Worm (Caenorhabditis elegans): Measurements from ENCODE around the gene T05C12.8.
A peak's percentile ranks its signal among the peaks of the same experiment; 100 is the strongest.

T05C12.8 gene

DNA sequence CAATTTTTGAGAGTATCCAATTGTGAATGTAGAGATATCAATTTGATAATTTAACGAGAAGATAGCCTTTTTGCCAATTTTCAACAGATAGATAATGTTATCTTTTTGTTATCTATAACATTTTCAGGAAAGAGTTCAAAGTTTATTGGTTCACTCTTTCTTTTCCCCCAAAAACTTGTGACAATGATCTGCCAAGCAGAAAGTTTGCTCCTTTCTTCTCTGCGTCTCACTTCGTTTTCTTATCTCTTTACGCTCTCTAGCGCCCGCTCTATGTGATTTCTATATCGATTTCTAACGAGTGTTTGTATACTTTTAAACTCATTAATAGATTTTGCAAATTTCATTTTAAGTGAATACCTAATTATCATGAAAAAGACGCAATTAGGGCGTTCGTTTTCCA is 36.1 kb upstream of the T05C12.8 start:
- TF ChIP-seq elt-2 (tag; optimal IDR thresholded peaks at IDR 0.05) (peak; percentile 83), hlh-30 (tag; optimal IDR thresholded peaks at IDR 0.05; ENCODE audit: insufficient read depth) (no peak)

DNA sequence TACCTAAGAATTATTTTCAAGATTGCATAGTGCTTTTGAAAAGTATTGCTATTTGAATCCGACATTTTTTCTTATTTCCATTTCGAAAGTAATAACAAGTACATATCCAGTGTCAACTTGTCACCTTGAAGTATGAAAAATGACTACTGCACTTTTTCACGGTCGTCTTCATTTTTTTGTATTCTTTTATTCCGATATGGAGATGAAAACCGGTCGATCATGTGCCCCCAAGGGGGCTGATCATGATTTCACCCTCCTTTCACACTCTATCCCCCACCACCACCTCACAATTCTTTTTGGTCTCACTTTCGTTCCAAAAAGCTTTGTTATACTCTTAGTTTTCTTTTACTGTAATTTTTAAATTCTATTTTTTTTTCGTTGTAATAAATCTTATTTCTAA is 35.6 kb upstream of the T05C12.8 start:
- TF ChIP-seq hlh-15 (tag; optimal IDR thresholded peaks at IDR 0.05) (no peak), unc-55 (GFP tag; optimal IDR thresholded peaks at IDR 0.05) (no peak), hlh-13 (GFP tag; optimal IDR thresholded peaks at IDR 0.05) (no peak), eyg-1 (tag; optimal IDR thresholded peaks at IDR 0.05) (no peak), pat-9 (tag; optimal IDR thresholded peaks at IDR 0.05) (no peak), madf-2 (tag; optimal IDR thresholded peaks at IDR 0.05) (no peak), lin-11 (tag; optimal IDR thresholded peaks at IDR 0.05) (no peak), pha-4 (tag; optimal IDR thresholded peaks at IDR 0.05) (no peak), ceh-48 (tag; optimal IDR thresholded peaks at IDR 0.05) (no peak), ceh-30 (tag; optimal IDR thresholded peaks at IDR 0.05) (no peak), pag-3 (tag; optimal IDR thresholded peaks at IDR 0.05; ENCODE audit: borderline replicate concordance) (no peak), unc-86 (tag; optimal IDR thresholded peaks at IDR 0.05) (no peak), pros-1 (tag; optimal IDR thresholded peaks at IDR 0.05) (no peak), ztf-16 (tag; optimal IDR thresholded peaks at IDR 0.05) (no peak), ceh-18 (tag; optimal IDR thresholded peaks at IDR 0.05) (no peak)

DNA sequence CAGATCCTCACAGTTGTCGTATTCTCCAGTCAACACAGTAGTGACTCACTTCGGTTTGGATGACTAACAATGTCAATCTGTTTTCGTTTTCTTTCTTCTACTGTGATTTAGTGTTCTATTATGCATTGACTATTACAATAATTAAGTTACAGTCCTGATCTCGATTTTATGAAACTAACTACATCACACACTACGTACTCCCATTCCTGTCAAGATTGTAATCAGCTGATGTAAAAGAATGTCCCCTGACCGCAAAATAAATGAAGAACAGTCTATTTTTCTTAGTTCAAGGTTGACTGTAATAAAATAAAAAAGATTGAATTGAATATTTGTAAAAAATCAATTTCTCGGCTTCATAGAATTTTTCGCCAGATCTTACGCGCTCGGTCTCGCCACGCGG is 35.0 kb upstream of the T05C12.8 start:
- no peak for TF ChIP-seq K02D7.2 (tag; optimal IDR thresholded peaks at IDR 0.05)
- no peak for TF ChIP-seq pat-9 (tag; optimal IDR thresholded peaks at IDR 0.05)
- no peak for TF ChIP-seq dve-1 (tag; optimal IDR thresholded peaks at IDR 0.05)

DNA sequence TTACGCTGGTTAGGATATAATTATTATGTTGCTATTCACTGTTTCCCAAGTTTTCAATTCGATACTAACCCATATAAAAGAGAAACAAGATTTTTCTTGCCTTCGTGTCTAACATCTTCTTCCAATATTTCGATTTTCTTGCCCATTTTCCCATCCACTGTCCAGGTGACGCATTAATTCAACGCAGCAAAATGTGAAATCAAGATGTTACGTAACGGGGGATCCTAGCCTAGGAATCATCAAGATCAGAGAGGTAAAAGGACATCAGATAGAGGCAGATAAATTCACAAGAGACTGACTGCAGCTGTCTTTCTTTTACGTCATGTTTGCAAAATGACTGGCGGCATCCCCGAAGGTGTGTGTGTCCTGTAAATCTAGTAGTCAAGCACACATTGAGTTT is 34.3 kb upstream of the T05C12.8 start:
- TF ChIP-seq pha-2 (tag; optimal IDR thresholded peaks at IDR 0.05) (no peak), hlh-30 (tag; optimal IDR thresholded peaks at IDR 0.05; ENCODE audit: insufficient read depth) (no peak)

DNA sequence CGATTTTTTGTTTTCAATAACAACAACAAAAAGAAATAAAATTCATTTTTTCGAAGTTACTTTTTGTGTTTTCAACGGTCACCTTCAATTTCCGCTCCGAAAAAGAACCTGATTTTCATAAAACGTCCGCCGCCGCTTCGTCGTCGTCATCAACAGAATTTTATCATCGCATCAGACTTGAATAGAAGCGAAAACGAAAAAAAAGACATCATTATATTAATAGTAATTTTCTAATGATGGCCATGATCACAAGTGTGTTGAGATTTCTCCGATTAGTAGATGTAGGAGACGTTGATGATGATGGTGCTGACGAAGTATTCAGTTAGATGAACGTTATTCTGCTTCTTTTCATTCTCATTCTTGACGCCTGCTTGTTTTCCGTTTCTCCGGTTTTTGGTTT is 33.6 kb upstream of the T05C12.8 start:
- TF ChIP-seq ceh-45 (GFP tag; IDR thresholded peaks at IDR 0.05) (no peak), elt-4 (tag; optimal IDR thresholded peaks at IDR 0.05) (no peak), ceh-6 (GFP tag; optimal IDR thresholded peaks at IDR 0.05) (no peak), syd-9 (tag; optimal IDR thresholded peaks at IDR 0.05) (no peak), ceh-34 (tag; optimal IDR thresholded peaks at IDR 0.05) (no peak), sox-4 (tag; optimal IDR thresholded peaks at IDR 0.05) (no peak), pha-2 (tag; optimal IDR thresholded peaks at IDR 0.05) (no peak), ceh-9 (tag; optimal IDR thresholded peaks at IDR 0.05) (no peak), che-1 (tag; optimal IDR thresholded peaks at IDR 0.05) (no peak), dve-1 (tag; optimal IDR thresholded peaks at IDR 0.05) (no peak), pha-4 (tag; optimal IDR thresholded peaks at IDR 0.05) (no peak), ceh-14 (tag; optimal IDR thresholded peaks at IDR 0.05) (no peak)

DNA sequence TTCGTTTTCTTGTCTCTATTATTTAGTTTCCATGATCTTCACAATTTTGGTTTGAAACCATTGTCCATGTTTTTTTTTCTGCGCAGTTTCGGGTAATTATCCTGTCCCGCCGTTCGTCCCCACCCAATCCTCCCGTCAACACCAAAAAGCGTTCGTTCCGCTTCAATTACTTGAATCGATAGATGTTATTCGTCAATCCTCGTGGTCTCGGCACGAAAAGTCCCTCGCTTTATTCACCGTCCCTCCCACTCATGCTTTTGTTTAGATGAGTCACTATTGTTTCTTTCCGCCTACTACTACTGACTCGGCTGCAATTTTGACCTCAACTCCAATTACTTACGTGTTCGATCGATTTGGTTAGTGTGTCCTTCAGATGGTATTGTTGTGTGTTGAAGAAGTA is 33.1 kb upstream of the T05C12.8 start:
- TF ChIP-seq sox-2 (GFP tag; IDR thresholded peaks at IDR 0.05) (peak; percentile 32; the same call in 1 of the 2 replicates), ceh-31 (tag; optimal IDR thresholded peaks at IDR 0.05) (peak; percentile 59), nfya-1 (tag; optimal IDR thresholded peaks at IDR 0.05) (no peak), pax-1 (tag; optimal IDR thresholded peaks at IDR 0.05) (peak; percentile 87)
